Fruit fly (Drosophila melanogaster): ENCODE measurements around the gene CG43931.

The CG43931 gene

DNA sequence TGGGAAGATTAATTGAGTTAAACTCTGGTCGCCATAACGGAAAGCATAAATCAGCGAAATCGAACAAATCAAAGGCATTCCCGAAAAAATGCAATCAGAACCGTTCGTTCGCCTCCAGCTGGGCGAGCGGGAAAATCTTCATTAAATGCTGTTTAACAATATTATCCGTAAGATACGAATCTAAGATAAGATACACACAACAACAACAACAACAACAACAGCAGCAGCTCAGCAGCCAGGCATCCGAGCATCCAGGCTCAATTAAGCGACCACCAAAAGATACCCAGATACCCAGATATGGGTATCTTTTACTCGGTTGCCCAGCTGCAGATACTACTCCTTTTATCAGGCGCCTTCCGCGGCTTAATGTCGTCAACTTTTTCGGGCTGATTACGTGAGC lies 48.7 kb downstream of the CG43931 start:
- TF ChIP-seq CG15710 (tag; optimal IDR thresholded peaks at IDR 0.05): no peak
- no peak for TF ChIP-seq CG8301 (tag; optimal IDR thresholded peaks at IDR 0.05)
- TF ChIP-seq CG9948 (tag; optimal IDR thresholded peaks at IDR 0.05): no peak
- no peak for TF ChIP-seq CG10348 (GFP tag; IDR thresholded peaks at IDR 0.05)
- TF ChIP-seq Snoo (tag; optimal IDR thresholded peaks at IDR 0.05): no peak
- TF ChIP-seq CG8159 (tag; optimal IDR thresholded peaks at IDR 0.05): no peak
- no peak for TF ChIP-seq CG32121 (GFP tag; IDR thresholded peaks at IDR 0.05)
- no peak for TF ChIP-seq CG34367 (tag; optimal IDR thresholded peaks at IDR 0.05)
- no peak for TF ChIP-seq CG4496 (GFP tag; IDR thresholded peaks at IDR 0.05)
- no peak for TF ChIP-seq CG13204 (GFP tag; optimal IDR thresholded peaks at IDR 0.05)
- TF ChIP-seq Pif1B (GFP tag; optimal IDR thresholded peaks at IDR 0.05): no peak
- TF ChIP-seq CG17806 (tag; optimal IDR thresholded peaks at IDR 0.05): no peak
- no peak for TF ChIP-seq fd96Ca (GFP tag; IDR thresholded peaks at IDR 0.05)
- no peak for TF ChIP-seq Pif1A (GFP tag; optimal IDR thresholded peaks at IDR 0.05)
- no peak for TF ChIP-seq CG14655 (GFP tag; optimal IDR thresholded peaks at IDR 0.05)
- TF ChIP-seq gl (tag; optimal IDR thresholded peaks at IDR 0.05): no peak
- no peak for TF ChIP-seq EcR (GFP tag; optimal IDR thresholded peaks at IDR 0.05)
- TF ChIP-seq CG12605 (GFP tag; IDR thresholded peaks at IDR 0.05): no peak

DNA sequence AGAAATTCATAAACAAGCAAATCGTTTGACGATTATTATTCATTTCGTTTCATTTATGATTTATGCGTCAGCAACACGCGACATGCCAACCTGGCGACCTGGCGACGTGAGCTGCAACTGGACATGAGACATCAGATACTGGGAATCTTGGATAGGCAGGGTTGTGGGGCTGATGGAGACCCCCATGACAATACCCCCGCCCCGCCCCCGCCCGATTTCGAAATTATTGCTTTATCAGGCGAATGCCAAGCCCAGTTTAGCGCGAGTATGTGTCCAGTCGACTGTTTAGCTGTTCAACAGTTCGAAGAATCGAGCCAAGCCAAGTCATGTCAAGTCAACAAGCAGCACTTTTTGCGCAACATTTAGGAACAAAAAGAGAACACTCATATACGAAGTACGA lies 49.6 kb downstream of the CG43931 start:
- TF ChIP-seq Snoo (tag; optimal IDR thresholded peaks at IDR 0.05) (no peak), CG17806 (tag; optimal IDR thresholded peaks at IDR 0.05) (no peak), CG8159 (tag; optimal IDR thresholded peaks at IDR 0.05) (no peak), Pif1B (GFP tag; optimal IDR thresholded peaks at IDR 0.05) (no peak), fd96Ca (GFP tag; IDR thresholded peaks at IDR 0.05) (no peak), CG14655 (GFP tag; optimal IDR thresholded peaks at IDR 0.05) (no peak), CG13204 (GFP tag; optimal IDR thresholded peaks at IDR 0.05) (no peak), CG15710 (tag; optimal IDR thresholded peaks at IDR 0.05) (no peak)

Data from whole organism, pupa.